Worm (Caenorhabditis elegans) whole organism, L3 larva: ENCODE data around the gene lrpc-1.

Experiments used
- ZK546.5 ChIP-seq: sonication (generic microtip); optimal IDR thresholded peaks from 2 replicates; lab custom pipeline; 2017; ENCODE audit warnings: missing biosample characterization, missing genetic modification characterization
- ceh-9 ChIP-seq: sonication (generic microtip); optimal IDR thresholded peaks from 2 replicates; lab custom pipeline; 2018; ENCODE audit warnings: missing biosample characterization, missing genetic modification characterization
- egl-27 ChIP-seq: sonication (generic microtip); optimal IDR thresholded peaks from 4 replicates; lab custom pipeline; 2017; ENCODE audit warnings: missing biosample characterization, missing genetic modification reagents, missing genetic modification characterization
- elt-1 ChIP-seq: fragments of 150-350 bp; optimal IDR thresholded peaks from 2 replicates; lab custom pipeline; 2014; ENCODE audit warnings: missing biosample characterization, missing genetic modification characterization
- fkh-10 ChIP-seq: sonication (generic microtip); optimal IDR thresholded peaks from 2 replicates; lab custom pipeline; 2017; ENCODE audit warnings: missing biosample characterization, missing genetic modification reagents, missing genetic modification characterization
- jun-1 ChIP-seq: fragments of 150-350 bp; optimal IDR thresholded peaks from 2 replicates; lab custom pipeline; 2014; ENCODE audit warnings: missing biosample characterization, missing genetic modification reagents, missing genetic modification characterization
- nhr-11 ChIP-seq: fragments of 150-350 bp; optimal IDR thresholded peaks from 2 replicates; lab custom pipeline; 2014; ENCODE audit warnings: missing biosample characterization, missing genetic modification characterization
- nhr-12 ChIP-seq: fragments of 150-350 bp; optimal IDR thresholded peaks from 2 replicates; lab custom pipeline; 2014; ENCODE audit warnings: missing biosample characterization, missing genetic modification characterization
- nhr-25 ChIP-seq: sonication (generic microtip); optimal IDR thresholded peaks from 2 replicates; lab custom pipeline; 2017; ENCODE audit warnings: missing biosample characterization, missing genetic modification characterization
- pha-4 ChIP-seq: fragments of 150-350 bp; optimal IDR thresholded peaks from 2 replicates; lab custom pipeline; 2014; ENCODE audit warnings: missing biosample characterization, missing genetic modification reagents, missing genetic modification characterization
- skn-1 ChIP-seq: fragments of 150-350 bp; optimal IDR thresholded peaks from 2 replicates; lab custom pipeline; 2014; ENCODE audit warnings: missing biosample characterization, missing genetic modification characterization
- zag-1 ChIP-seq: fragments of 150-350 bp; optimal IDR thresholded peaks from 2 replicates; lab custom pipeline; 2014; ENCODE audit warnings: missing biosample characterization, missing genetic modification characterization
- ztf-11 ChIP-seq: fragments of 150-350 bp; optimal IDR thresholded peaks from 2 replicates; lab custom pipeline; 2014; ENCODE audit warnings: missing biosample characterization, missing genetic modification characterization
- ztf-4 ChIP-seq: fragments of 150-350 bp; optimal IDR thresholded peaks from 2 replicates; lab custom pipeline; 2014; ENCODE audit warnings: missing biosample characterization, missing genetic modification characterization

DNA sequence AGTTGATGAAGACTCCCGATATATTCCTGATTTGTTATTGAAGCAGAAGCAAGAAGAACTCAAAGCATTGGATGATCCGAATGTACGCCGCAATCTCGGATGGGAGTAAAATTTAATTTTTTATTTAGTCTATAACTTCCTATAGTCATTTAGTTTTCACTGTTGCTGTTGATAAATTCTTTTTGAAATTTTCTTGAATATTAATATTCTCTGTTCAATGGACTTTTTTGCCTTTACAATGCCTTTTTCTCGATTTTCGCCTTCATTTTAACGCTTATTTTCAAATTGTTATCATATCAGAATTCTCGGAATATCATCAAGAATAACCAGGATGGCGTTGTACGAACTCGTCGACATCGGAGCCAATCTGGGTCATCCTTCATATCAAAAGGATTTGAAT lies 18.7 kb downstream of the lrpc-1 start, which contains the start of gene crn-2:
- no peak for TF ChIP-seq nhr-11
- no peak for TF ChIP-seq ztf-4
- TF ChIP-seq ztf-11 (tag; lab: Kevin White, UChicago) = no peak
- TF ChIP-seq skn-1 (tag; lab: Kevin White, UChicago) = no peak
- no peak for TF ChIP-seq ceh-9 (tag; lab: Kevin White, UChicago)
- TF ChIP-seq zag-1 (tag; lab: Kevin White, UChicago) = no peak
- no peak for TF ChIP-seq ZK546.5 (tag; lab: Kevin White, UChicago)
- no peak for TF ChIP-seq pha-4 (tag; lab: Kevin White, UChicago)
- TF ChIP-seq elt-1 (tag; lab: Kevin White, UChicago) = no peak
- no peak for TF ChIP-seq fkh-10 (GFP tag; lab: Kevin White, UChicago)
- no peak for TF ChIP-seq nhr-12 (tag; lab: Kevin White, UChicago)
- no peak for TF ChIP-seq egl-27 (tag; lab: Kevin White, UChicago)
- no peak for TF ChIP-seq nhr-25 (tag; lab: Kevin White, UChicago)
- no peak for TF ChIP-seq jun-1 (tag; lab: Kevin White, UChicago)
